Worm (Caenorhabditis elegans) whole organism, young adult: ENCODE data around the gene ZK177.2.
"Not testable (repeated sequence)": the region's sequence is repeated elsewhere in the genome, so short reads cannot be mapped to it uniquely, and the experiment has no call there.

ENCODE experiments used
- B0261.1 ChIP-seq: sonication (generic microtip); optimal IDR thresholded peaks from 2 replicates; lab custom pipeline; 2016; ENCODE audit warnings: mild to moderate bottlenecking, missing genetic modification characterization, moderate library complexity, missing compliant biosample characterization
- F23B12.7 ChIP-seq: sonication (generic microtip); optimal IDR thresholded peaks from 2 replicates; lab custom pipeline; 2017; ENCODE audit warnings: missing genetic modification characterization, mild to moderate bottlenecking, missing compliant biosample characterization, antibody characterized with exemption, moderate library complexity; ENCODE audit not compliant: insufficient read depth
- K12H6.12 ChIP-seq: fragments of 200-800 bp; sonication (Bioruptor generic); optimal IDR thresholded peaks from 2 replicates; lab custom pipeline; 2018; ENCODE audit warnings: mild to moderate bottlenecking, missing genetic modification characterization, missing compliant biosample characterization
- ZK185.1 ChIP-seq: sonication (generic microtip); optimal IDR thresholded peaks from 2 replicates; lab custom pipeline; 2016; ENCODE audit warnings: mild to moderate bottlenecking, missing genetic modification characterization, missing compliant biosample characterization; ENCODE audit not compliant: poor library complexity, severe bottlenecking
- attf-3 ChIP-seq: fragments of 200-800 bp; sonication (Bioruptor generic); conservative IDR thresholded peaks from 2 replicates; pipeline ENCODE4 v1.3.6; 2022; ENCODE audit warnings: missing genetic modification reagents, missing genetic modification characterization, missing compliant biosample characterization
- attf-6 ChIP-seq: fragments of 200-800 bp; sonication (Bioruptor generic); IDR thresholded peaks from 2 replicates; pipeline ENCODE4 v1.3.6; 2022; ENCODE audit warnings: missing genetic modification reagents, missing genetic modification characterization, missing compliant biosample characterization
- ccch-3 ChIP-seq: fragments of 200-800 bp; sonication (Bioruptor generic); optimal IDR thresholded peaks from 2 replicates; lab custom pipeline; 2018; ENCODE audit warnings: mild to moderate bottlenecking, missing genetic modification characterization, missing compliant biosample characterization
- cebp-2 ChIP-seq: fragments of 200-800 bp; sonication (Bioruptor generic); IDR thresholded peaks from 2 replicates; pipeline ENCODE4 v1.3.6; 2022; ENCODE audit warnings: missing genetic modification characterization, missing compliant biosample characterization
- ceh-100 ChIP-seq: fragments of 200-800 bp; sonication (Bioruptor generic); IDR thresholded peaks from 2 replicates; pipeline ENCODE4 v1.3.6; 2022; ENCODE audit warnings: missing genetic modification reagents, missing genetic modification characterization, missing compliant biosample characterization
- ceh-27 ChIP-seq: fragments of 200-800 bp; sonication (Bioruptor generic); optimal IDR thresholded peaks from 2 replicates; lab custom pipeline; 2018; ENCODE audit warnings: mild to moderate bottlenecking, missing genetic modification characterization, moderate library complexity, missing compliant biosample characterization
- ceh-40 ChIP-seq: fragments of 200-800 bp; sonication (Bioruptor generic); IDR thresholded peaks from 2 replicates; pipeline ENCODE4 v1.3.6; 2022; ENCODE audit warnings: missing genetic modification characterization, missing compliant biosample characterization
- chd-7 ChIP-seq: sonication (generic microtip); optimal IDR thresholded peaks from 2 replicates; lab custom pipeline; 2016; ENCODE audit warnings: mild to moderate bottlenecking, missing genetic modification characterization, moderate library complexity, missing compliant biosample characterization
- hlh-12 ChIP-seq: sonication (generic microtip); optimal IDR thresholded peaks from 2 replicates; lab custom pipeline; 2016; ENCODE audit warnings: missing genetic modification characterization, missing compliant biosample characterization
- lin-26 ChIP-seq: fragments of 200-800 bp; sonication (Bioruptor generic); IDR thresholded peaks from 2 replicates; pipeline ENCODE4 v1.3.6; 2022; ENCODE audit warnings: missing genetic modification reagents, missing genetic modification characterization, missing compliant biosample characterization
- lin-35 ChIP-seq, 3 experiments: fragments of 150-350 bp in 2 of 3; sonication (generic microtip) in 1 of 3; optimal IDR thresholded peaks; 2 replicates each; lab custom pipeline; 2014 to 2018; ENCODE audit warnings: missing biosample characterization in 3 of 3, missing genetic modification characterization in 3 of 3, missing genetic modification reagents in 3 of 3
- lin-40 ChIP-seq: sonication (generic microtip); optimal IDR thresholded peaks from 2 replicates; lab custom pipeline; 2016; ENCODE audit warnings: missing genetic modification characterization, mild to moderate bottlenecking, missing compliant biosample characterization, missing genotype, missing genetic modification reagents
- lin-54 ChIP-seq: fragments of 200-800 bp; sonication (Bioruptor generic); optimal IDR thresholded peaks from 2 replicates; lab custom pipeline; 2018; ENCODE audit warnings: mild to moderate bottlenecking, missing genetic modification characterization, missing compliant biosample characterization
- madf-8 ChIP-seq: fragments of 200-800 bp; sonication (Bioruptor generic); conservative IDR thresholded peaks from 2 replicates; pipeline ENCODE4 v1.3.6; 2022; ENCODE audit warnings: missing genetic modification reagents, missing genetic modification characterization, missing compliant biosample characterization
- mel-28 ChIP-seq: sonication (generic microtip); optimal IDR thresholded peaks from 2 replicates; lab custom pipeline; 2016; ENCODE audit warnings: borderline replicate concordance, mild to moderate bottlenecking, missing genetic modification characterization, missing compliant biosample characterization
- mes-4 ChIP-seq: sonication (generic microtip); optimal IDR thresholded peaks from 2 replicates; lab custom pipeline; 2016; ENCODE audit warnings: missing genotype, missing genetic modification characterization, missing compliant biosample characterization
- nhr-120 ChIP-seq: fragments of 200-800 bp; sonication (Bioruptor generic); IDR thresholded peaks from 2 replicates; pipeline ENCODE4 v1.3.6; 2022; ENCODE audit warnings: missing genetic modification characterization, missing compliant biosample characterization
- pbrm-1 ChIP-seq: fragments of 200-800 bp; sonication (Bioruptor generic); IDR thresholded peaks from 2 replicates; pipeline ENCODE4 v1.3.6; 2022; ENCODE audit warnings: missing genetic modification reagents, missing genetic modification characterization, missing compliant biosample characterization
- snpc-4 ChIP-seq, 5 experiments: fragments of 150-350 bp in 1 of 5; sonication (generic microtip) in 4 of 5; optimal IDR thresholded peaks; 2 replicates each; lab custom pipeline; 2014 to 2018; ENCODE audit warnings: missing genetic modification characterization in 5 of 5, missing biosample characterization in 3 of 5, antibody characterized with exemption in 2 of 5, mild to moderate bottlenecking in 2 of 5, missing compliant biosample characterization in 2 of 5, missing genotype in 2 of 5, moderate library complexity in 2 of 5, missing genetic modification reagents in 1 of 5
- sptf-2 ChIP-seq: fragments of 200-800 bp; sonication (Bioruptor generic); optimal IDR thresholded peaks from 2 replicates; lab custom pipeline; 2018; ENCODE audit warnings: mild to moderate bottlenecking, missing genetic modification characterization, missing compliant biosample characterization
- unc-62 ChIP-seq: fragments of 150-350 bp; optimal IDR thresholded peaks from 2 replicates; lab custom pipeline; 2014; ENCODE audit warnings: missing biosample characterization, missing genetic modification reagents, missing genetic modification characterization
- xnd-1 ChIP-seq: sonication (generic microtip); optimal IDR thresholded peaks from 2 replicates; lab custom pipeline; 2016; ENCODE audit warnings: missing genotype, missing genetic modification reagents, missing genetic modification characterization, missing compliant biosample characterization
- zim-3 ChIP-seq: sonication (generic microtip); optimal IDR thresholded peaks from 2 replicates; lab custom pipeline; 2017; ENCODE audit warnings: mild to moderate bottlenecking, missing genetic modification characterization, moderate library complexity, missing compliant biosample characterization
- ztf-3 ChIP-seq: fragments of 200-800 bp; sonication (Bioruptor generic); optimal IDR thresholded peaks from 2 replicates; lab custom pipeline; 2018; ENCODE audit warnings: mild to moderate bottlenecking, missing genetic modification characterization, missing compliant biosample characterization
- ztf-6 ChIP-seq: fragments of 200-800 bp; sonication (Bioruptor generic); IDR thresholded peaks from 2 replicates; pipeline ENCODE4 v1.3.6; 2022; ENCODE audit warnings: missing genetic modification reagents, missing genetic modification characterization, missing compliant biosample characterization

ZK177.2 gene

DNA sequence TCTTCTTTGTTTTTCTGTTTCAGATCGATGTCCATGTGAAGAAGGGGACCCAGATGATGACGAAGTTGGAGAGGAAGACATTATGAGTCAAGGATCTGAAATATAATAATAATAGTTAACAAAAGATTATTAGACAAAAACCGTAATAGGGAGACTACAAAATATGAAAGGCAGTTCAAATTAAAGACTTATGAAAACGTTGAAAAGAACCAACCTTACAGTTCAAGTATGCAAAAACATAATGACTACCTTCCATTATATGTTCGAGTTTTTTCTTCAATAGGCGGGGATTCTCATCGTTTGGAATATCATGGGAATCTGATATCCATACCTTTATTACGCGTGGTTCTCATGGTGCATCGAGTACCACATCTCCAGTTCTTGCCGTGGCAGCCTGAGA is 14.6 kb downstream of the ZK177.2 start, which contains the start of gene hlh-26:
Gene hlh-26, minus strand, starts transcription at position 101 of the 400 bp plus-strand sequence.
- TF ChIP-seq lin-35 (GFP tag; optimal IDR thresholded peaks at IDR 0.05; lab: Kevin White, UChicago), result no peak
- no peak for TF ChIP-seq ZK185.1

ce11 chrII:5534939-5535338 is 15.9 kb downstream of the ZK177.2 start, which contains the start of gene hlh-25:
TSS of gene hlh-25 (plus strand) at chrII:5535239.
- not testable (repeated sequence) for TF ChIP-seq mes-4 (tag; lab: Kevin White, UChicago); cebp-2 (GFP tag; lab: Robert Waterston, UW); ceh-27 (GFP tag; lab: Kevin White, UChicago)

DNA sequence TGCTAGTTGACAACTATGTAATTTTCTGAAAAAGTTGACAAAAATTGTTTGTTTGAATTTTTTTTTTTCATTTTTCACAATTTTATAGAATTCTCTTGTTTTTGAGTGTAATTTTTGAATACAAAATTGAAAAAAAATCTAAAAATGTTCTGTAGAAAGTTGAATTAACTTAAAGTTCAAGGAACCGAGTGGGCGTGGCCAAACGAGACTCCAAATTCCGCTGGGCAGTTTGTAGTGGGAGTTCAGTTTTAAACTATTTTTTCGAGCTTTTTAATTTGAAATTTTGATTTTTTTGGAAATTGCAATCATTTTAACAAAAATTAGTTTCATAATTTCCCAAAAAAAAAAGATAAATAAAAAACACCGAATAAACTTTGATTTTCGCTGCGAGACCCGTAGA is 18.1 kb downstream of the ZK177.2 start:
- TF ChIP-seq xnd-1 (tag; lab: Kevin White, UChicago) (no peak), attf-3 (peak; percentile 39; the same call in 1 of the 2 replicates)

- TF ChIP-seq sptf-2 (no peak), nhr-120 (GFP tag; lab: Robert Waterston, UW) (no peak), K12H6.12 (tag; lab: Kevin White, UChicago) (no peak), ceh-100 (GFP tag; lab: Robert Waterston, UW) (no peak), lin-54 (GFP tag; lab: Kevin White, UChicago) (no peak), zim-3 (tag; lab: Kevin White, UChicago) (no peak), unc-62 (GFP tag; lab: Kevin White, UChicago) (no peak), ceh-40 (GFP tag; lab: Robert Waterston, UW) (no peak), chd-7 (no peak), hlh-12 (tag; lab: Kevin White, UChicago) (no peak), ztf-3 (GFP tag; lab: Kevin White, UChicago) (no peak), lin-40 (tag; lab: Kevin White, UChicago) (no peak), mel-28 (tag; lab: Kevin White, UChicago) (no peak)
Observed at ce11 chrII:5537524-5537923, 18.5 kb downstream of the ZK177.2 start, which contains the start of gene C17C3.11. TSS of gene C17C3.11 (plus strand) at chrII:5537824.

ce11 chrII:5540113-5540512 is 21.1 kb downstream of the ZK177.2 start, which contains the start of gene hlh-27:
TSS of gene hlh-27 (minus strand) at chrII:5540213.
- TF ChIP-seq lin-26 (GFP tag; lab: Robert Waterston, UW); ceh-40 (GFP tag; lab: Robert Waterston, UW); snpc-4 (GFP tag; optimal IDR thresholded peaks at IDR 0.05; lab: Kevin White, UChicago); snpc-4 (tag; optimal IDR thresholded peaks at IDR 0.05; lab: Kevin White, UChicago): not testable (repeated sequence)

- TF ChIP-seq mes-4 (tag; lab: Kevin White, UChicago) (no peak), pbrm-1 (GFP tag; lab: Robert Waterston, UW) (no peak), madf-8 (no peak), B0261.1 (tag; lab: Kevin White, UChicago) (no peak), F23B12.7 (tag; lab: Kevin White, UChicago) (no peak), attf-6 (GFP tag; lab: Robert Waterston, UW) (no peak), ztf-6 (GFP tag; lab: Robert Waterston, UW) (no peak), lin-54 (GFP tag; lab: Kevin White, UChicago) (no peak), ccch-3 (no peak)
Observed at ce11 chrII:5541685-5542084, 22.7 kb downstream of the ZK177.2 start, which contains the start of gene C17C3.24. TSS of gene C17C3.24 (minus strand) at chrII:5541785.
